Fruit fly (Drosophila melanogaster) whole organism, embryonic: ENCODE measurements around the gene CG15170.
A peak's percentile ranks its signal among the peaks of the same experiment; 100 is the strongest.

ENCODE experiments used
- ATbp ChIP-seq: fragments of 200-800 bp; sonication (Bioruptor generic); optimal IDR thresholded peaks from 2 replicates; lab custom pipeline; 2017; ENCODE audit warnings: missing biosample characterization, mild to moderate bottlenecking, missing genetic modification characterization, missing genetic modification reagents
- Atf3 ChIP-seq: fragments of 200-800 bp; sonication (Bioruptor generic); optimal IDR thresholded peaks from 3 replicates; lab custom pipeline; 2016; ENCODE audit warnings: missing biosample characterization, missing genetic modification characterization
- CG11456 ChIP-seq: fragments of 200-800 bp; sonication (Bioruptor generic); IDR thresholded peaks from 3 replicates; pipeline ENCODE4 v1.3.6; 2022; ENCODE audit warnings: missing biosample characterization, missing genetic modification characterization
- CG11696 ChIP-seq: fragments of 200-800 bp; sonication (Bioruptor generic); IDR thresholded peaks from 2 replicates; pipeline ENCODE4 v1.3.6; 2022; ENCODE audit warnings: missing biosample characterization, missing genetic modification characterization
- CG12391 ChIP-seq: fragments of 200-800 bp; sonication (Bioruptor generic); optimal IDR thresholded peaks from 3 replicates; lab custom pipeline; 2018; ENCODE audit warnings: missing biosample characterization, mild to moderate bottlenecking, missing genetic modification characterization, moderate library complexity
- CG12744 ChIP-seq: fragments of 200-800 bp; sonication (Bioruptor generic); optimal IDR thresholded peaks from 2 replicates; lab custom pipeline; 2016; ENCODE audit warnings: missing biosample characterization, missing genetic modification characterization
- CG13287 ChIP-seq: fragments of 200-800 bp; sonication (Bioruptor generic); IDR thresholded peaks from 2 replicates; pipeline ENCODE4 v1.3.6; 2022; ENCODE audit warnings: missing biosample characterization, missing genetic modification characterization; ENCODE audit not compliant: partially characterized antibody
- CG13296 ChIP-seq: fragments of 200-800 bp; sonication (Bioruptor generic); optimal IDR thresholded peaks from 3 replicates; lab custom pipeline; 2018; ENCODE audit warnings: missing biosample characterization, mild to moderate bottlenecking, missing genetic modification characterization
- CG13775 ChIP-seq: fragments of 200-800 bp; sonication (Bioruptor generic); optimal IDR thresholded peaks from 3 replicates; lab custom pipeline; 2017; ENCODE audit warnings: missing biosample characterization, mild to moderate bottlenecking, missing genetic modification characterization
- CG1529 ChIP-seq: fragments of 200-800 bp; sonication (Bioruptor generic); optimal IDR thresholded peaks from 3 replicates; lab custom pipeline; 2018; ENCODE audit warnings: missing biosample characterization, missing genetic modification characterization
- CG16779 ChIP-seq: fragments of 200-800 bp; sonication (Bioruptor generic); IDR thresholded peaks from 2 replicates; pipeline ENCODE4 v1.3.6; 2022; ENCODE audit warnings: missing biosample characterization, missing genetic modification characterization
- CG16813 ChIP-seq: fragments of 200-800 bp; sonication (Bioruptor generic); IDR thresholded peaks from 3 replicates; pipeline ENCODE4 v1.3.6; 2022; ENCODE audit warnings: missing biosample characterization, missing genetic modification characterization; ENCODE audit not compliant: partially characterized antibody
- CG18262 ChIP-seq: fragments of 200-800 bp; optimal IDR thresholded peaks from 3 replicates; lab custom pipeline; 2019; ENCODE audit warnings: missing biosample characterization, mild to moderate bottlenecking, missing genetic modification characterization, moderate library complexity
- CG30020 ChIP-seq: fragments of 200-800 bp; optimal IDR thresholded peaks from 2 replicates; lab custom pipeline; 2019; ENCODE audit warnings: missing biosample characterization, mild to moderate bottlenecking, missing genetic modification characterization, moderate library complexity
- CG3065 ChIP-seq: fragments of 200-800 bp; sonication (Bioruptor generic); optimal IDR thresholded peaks from 2 replicates; lab custom pipeline; 2016; ENCODE audit warnings: missing biosample characterization, missing genetic modification characterization
- CG4282 ChIP-seq: fragments of 200-800 bp; sonication (Bioruptor generic); optimal IDR thresholded peaks from 2 replicates; lab custom pipeline; 2016; ENCODE audit warnings: missing biosample characterization, missing genetic modification characterization
- CG4404 ChIP-seq: fragments of 200-800 bp; sonication (Bioruptor generic); IDR thresholded peaks from 2 replicates; pipeline ENCODE4 v1.3.6; 2022; ENCODE audit warnings: missing biosample characterization, missing genetic modification characterization
- CG5953 ChIP-seq: fragments of 200-800 bp; sonication (Bioruptor generic); IDR thresholded peaks from 2 replicates; pipeline ENCODE4 v1.3.6; 2022; ENCODE audit warnings: missing biosample characterization, missing genetic modification characterization
- CG6765 ChIP-seq: fragments of 200-800 bp; sonication (Bioruptor generic); optimal IDR thresholded peaks from 3 replicates; lab custom pipeline; 2017; ENCODE audit warnings: missing biosample characterization, mild to moderate bottlenecking, missing genetic modification characterization
- Eip74EF ChIP-seq, 2 experiments: fragments of 200-800 bp in 1 of 2; fragments of >200 bp in 1 of 2; sonication (Bioruptor generic) in 1 of 2; optimal IDR thresholded peaks; 2 replicates each; lab custom pipeline; 2017 to 2019; ENCODE audit warnings: missing biosample characterization in 2 of 2, missing genetic modification characterization in 2 of 2, mild to moderate bottlenecking in 1 of 2, moderate library complexity in 1 of 2
- Ets97D ChIP-seq: fragments of 200-800 bp; sonication (Bioruptor generic); optimal IDR thresholded peaks from 3 replicates; lab custom pipeline; 2016; ENCODE audit warnings: missing biosample characterization, missing genetic modification characterization
- HHEX ChIP-seq: fragments of 200-800 bp; sonication (Bioruptor generic); optimal IDR thresholded peaks from 3 replicates; lab custom pipeline; 2017; ENCODE audit warnings: missing biosample characterization, mild to moderate bottlenecking, missing genetic modification characterization, missing genetic modification reagents
- Hmx ChIP-seq: fragments of 200-800 bp; sonication (Bioruptor generic); optimal IDR thresholded peaks from 2 replicates; lab custom pipeline; 2016; ENCODE audit warnings: missing biosample characterization, missing genetic modification characterization
- Hr39 ChIP-seq: fragments of >200 bp; optimal IDR thresholded peaks from 2 replicates; lab custom pipeline; 2017
- MBD-R2 ChIP-seq: fragments of 200-800 bp; sonication (Bioruptor generic); IDR thresholded peaks from 2 replicates; pipeline ENCODE4 v1.3.6; 2022; ENCODE audit warnings: missing biosample characterization, missing genetic modification characterization
- MTF-1 ChIP-seq: fragments of 200-800 bp; sonication (Bioruptor generic); optimal IDR thresholded peaks from 2 replicates; lab custom pipeline; 2018; ENCODE audit warnings: missing biosample characterization, mild to moderate bottlenecking, missing genetic modification characterization, borderline replicate concordance
- NfI ChIP-seq: fragments of 200-800 bp; sonication (Bioruptor generic); optimal IDR thresholded peaks from 3 replicates; lab custom pipeline; 2018; ENCODE audit warnings: missing biosample characterization, mild to moderate bottlenecking, missing genetic modification characterization, moderate library complexity
- Oaz ChIP-seq: fragments of 200-800 bp; sonication (Bioruptor generic); IDR thresholded peaks from 2 replicates; pipeline ENCODE4 v1.3.6; 2022; ENCODE audit warnings: missing biosample characterization, missing genetic modification characterization
- Sox102F ChIP-seq: fragments of 200-800 bp; sonication (Bioruptor generic); optimal IDR thresholded peaks from 2 replicates; lab custom pipeline; 2018; ENCODE audit warnings: missing biosample characterization, mild to moderate bottlenecking, missing genetic modification characterization, moderate library complexity
- YL-1 ChIP-seq: fragments of 200-800 bp; sonication (Bioruptor generic); optimal IDR thresholded peaks from 3 replicates; lab custom pipeline; 2017; ENCODE audit warnings: missing biosample characterization, mild to moderate bottlenecking, missing genetic modification characterization
- ac ChIP-seq: fragments of 200-800 bp; sonication (Bioruptor generic); optimal IDR thresholded peaks from 3 replicates; lab custom pipeline; 2017; ENCODE audit warnings: missing biosample characterization, mild to moderate bottlenecking, missing genetic modification characterization
- ci ChIP-seq: fragments of 200-800 bp; sonication (Bioruptor generic); IDR thresholded peaks from 3 replicates; pipeline ENCODE4 v1.3.6; 2022; ENCODE audit warnings: missing biosample characterization, missing genetic modification characterization
- croc ChIP-seq: fragments of 200-800 bp; sonication (Bioruptor generic); conservative IDR thresholded peaks from 3 replicates; pipeline ENCODE4 v1.3.6; 2022; ENCODE audit warnings: missing biosample characterization, missing genetic modification characterization
- fd64A ChIP-seq: fragments of 200-800 bp; sonication (Bioruptor generic); optimal IDR thresholded peaks from 3 replicates; lab custom pipeline; 2018; ENCODE audit warnings: missing biosample characterization, mild to moderate bottlenecking, missing genetic modification characterization
- fd96Cb ChIP-seq: fragments of 200-800 bp; sonication (Bioruptor generic); optimal IDR thresholded peaks from 2 replicates; lab custom pipeline; 2018; ENCODE audit warnings: missing biosample characterization, mild to moderate bottlenecking, missing genetic modification characterization, moderate library complexity
- grau ChIP-seq: fragments of 200-800 bp; optimal IDR thresholded peaks from 3 replicates; lab custom pipeline; 2019; ENCODE audit warnings: missing biosample characterization, mild to moderate bottlenecking, missing genetic modification characterization, moderate library complexity
- hbn ChIP-seq: fragments of 200-800 bp; sonication (Bioruptor generic); IDR thresholded peaks from 2 replicates; pipeline ENCODE4 v1.3.6; 2022; ENCODE audit warnings: missing biosample characterization, missing genetic modification characterization; ENCODE audit not compliant: partially characterized antibody
- kah ChIP-seq: fragments of 200-800 bp; sonication (Bioruptor generic); optimal IDR thresholded peaks from 2 replicates; lab custom pipeline; 2018; ENCODE audit warnings: missing biosample characterization, mild to moderate bottlenecking, missing genetic modification characterization
- lilli ChIP-seq: fragments of 200-800 bp; sonication (Bioruptor generic); optimal IDR thresholded peaks from 3 replicates; lab custom pipeline; 2016; ENCODE audit warnings: missing biosample characterization, missing genetic modification characterization
- lmd ChIP-seq: fragments of 200-800 bp; sonication (Bioruptor generic); IDR thresholded peaks from 2 replicates; pipeline ENCODE4 v1.3.6; 2022; ENCODE audit warnings: missing biosample characterization, missing genetic modification characterization
- oc ChIP-seq: fragments of 200-800 bp; sonication (Bioruptor generic); optimal IDR thresholded peaks from 2 replicates; lab custom pipeline; 2018; ENCODE audit warnings: missing biosample characterization, mild to moderate bottlenecking, missing genetic modification characterization, moderate library complexity
- org-1 ChIP-seq: fragments of 200-800 bp; sonication (Bioruptor generic); optimal IDR thresholded peaks from 2 replicates; lab custom pipeline; 2017; ENCODE audit warnings: missing biosample characterization, missing genetic modification characterization
- p53 ChIP-seq: fragments of 200-800 bp; sonication (Bioruptor generic); optimal IDR thresholded peaks from 2 replicates; lab custom pipeline; 2016; ENCODE audit warnings: missing biosample characterization, missing genetic modification characterization
- pnt ChIP-seq: fragments of 200-800 bp; sonication (Bioruptor generic); optimal IDR thresholded peaks from 3 replicates; lab custom pipeline; 2016; ENCODE audit warnings: missing biosample characterization, missing genetic modification characterization
- sd ChIP-seq: fragments of 200-800 bp; sonication (Bioruptor generic); optimal IDR thresholded peaks from 3 replicates; lab custom pipeline; 2018; ENCODE audit warnings: missing biosample characterization, mild to moderate bottlenecking, missing genetic modification characterization, moderate library complexity
- sqz ChIP-seq: fragments of 200-800 bp; sonication (Bioruptor generic); optimal IDR thresholded peaks from 3 replicates; lab custom pipeline; 2018; ENCODE audit warnings: missing biosample characterization, mild to moderate bottlenecking, missing genetic modification characterization
- sr ChIP-seq: fragments of 200-800 bp; sonication (Bioruptor generic); IDR thresholded peaks from 3 replicates; pipeline ENCODE4 v1.3.6; 2022; ENCODE audit warnings: missing biosample characterization, missing genetic modification characterization
- ssp ChIP-seq: fragments of 200-800 bp; sonication (Bioruptor generic); IDR thresholded peaks from 2 replicates; pipeline ENCODE4 v1.3.6; 2022; ENCODE audit warnings: missing biosample characterization, missing genetic modification characterization
- yki ChIP-seq: fragments of >200 bp; optimal IDR thresholded peaks from 3 replicates; lab custom pipeline; 2018
- zf30C ChIP-seq: fragments of 200-800 bp; sonication (Bioruptor generic); optimal IDR thresholded peaks from 3 replicates; lab custom pipeline; 2018; ENCODE audit warnings: missing biosample characterization, mild to moderate bottlenecking, missing genetic modification characterization

Gene CG15170

DNA sequence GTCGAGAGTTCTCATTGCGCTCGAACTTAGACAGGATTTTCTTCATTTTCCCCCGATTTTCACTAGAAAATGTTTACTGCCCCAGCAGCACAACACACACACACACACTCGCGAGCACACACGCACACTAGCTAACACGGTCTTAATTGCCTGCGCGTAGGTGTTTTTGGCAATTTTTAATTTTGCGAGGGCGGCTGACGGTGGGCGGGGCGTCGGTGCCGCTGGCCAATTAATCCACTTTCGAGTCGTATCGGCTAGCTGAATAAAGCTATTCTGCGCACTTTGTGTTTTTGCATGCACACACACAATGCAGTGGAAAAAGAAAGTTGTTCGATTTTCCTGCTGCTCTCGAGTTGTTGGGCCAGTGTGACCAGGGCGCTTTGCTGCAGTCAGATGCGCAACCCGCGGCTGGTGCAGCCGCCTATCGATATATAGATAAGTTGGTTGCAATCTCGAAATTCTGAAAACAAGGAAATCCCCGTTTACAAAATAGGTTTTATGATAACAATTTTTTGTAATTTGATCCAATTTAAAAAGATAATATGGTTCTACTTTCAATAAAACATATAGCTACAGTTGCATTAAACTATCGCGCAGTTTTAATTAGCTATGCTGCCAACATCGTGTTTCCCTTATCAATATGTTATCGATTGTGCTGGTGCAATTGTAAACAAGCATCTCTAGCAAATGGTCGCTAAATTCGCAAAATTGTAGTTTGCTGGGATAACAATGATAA, 21.5 kb downstream of the CG15170 start, which contains the start of the genes Nak and Tango6 (continued):
- TF ChIP-seq fd64A (GFP tag; lab: Kevin White, UChicago) (no peak), kah (GFP tag; lab: Kevin White, UChicago) (no peak), CG16813 (peak; percentile 96), CG5953 (no peak), grau (peak; percentile 51), ac (no peak), CG13287 (GFP tag; lab: Robert Waterston, UW) (peak; percentile 97), CG3065 (GFP tag; lab: Kevin White, UChicago) (peak; percentile 5), CG11456 (GFP tag; lab: Robert Waterston, UW) (no peak), CG1529 (GFP tag; lab: Kevin White, UChicago) (no peak), YL-1 (peak; percentile 45), Sox102F (no peak), HHEX (GFP tag; lab: Kevin White, UChicago) (no peak), Eip74EF (GFP tag; optimal IDR thresholded peaks at IDR 0.05; lab: Kevin White, UChicago) (no peak), p53 (GFP tag; lab: Kevin White, UChicago) (peak; percentile 33), croc (GFP tag; lab: Robert Waterston, UW) (no peak), NfI (GFP tag; lab: Kevin White, UChicago) (peak; percentile 16), CG18262 (peak; percentile 32), Ets97D (GFP tag; lab: Kevin White, UChicago) (peak; percentile 64), lilli (GFP tag; lab: Kevin White, UChicago) (peak; percentile 49), sd (peak; percentile 36), yki (lab: Kevin White, UChicago) (no peak), Hr39 (lab: Kevin White, UChicago) (no peak), CG12391 (tag; lab: Kevin White, UChicago) (peak; percentile 63), sqz (GFP tag; lab: Kevin White, UChicago) (no peak), Atf3 (no peak), CG16779 (GFP tag; lab: Robert Waterston, UW) (no peak), oc (tag; lab: Kevin White, UChicago) (no peak), CG12744 (GFP tag; lab: Kevin White, UChicago) (no peak), org-1 (GFP tag; lab: Kevin White, UChicago) (no peak), MBD-R2 (GFP tag; lab: Robert Waterston, UW) (peak; percentile 48; the same call in 1 of the 2 replicates), ATbp (no peak), MTF-1 (GFP tag; lab: Kevin White, UChicago) (no peak), ssp (GFP tag; lab: Robert Waterston, UW) (no peak), hbn (peak; percentile 90), lmd (no peak), CG4404 (no peak), CG6765 (GFP tag; lab: Kevin White, UChicago) (no peak), fd96Cb (tag; lab: Kevin White, UChicago) (no peak), pnt (GFP tag; lab: Kevin White, UChicago) (peak; percentile 0), CG4282 (GFP tag; lab: Kevin White, UChicago) (no peak), CG13296 (peak; percentile 11), Hmx (GFP tag; lab: Kevin White, UChicago) (no peak), ci (GFP tag; lab: Robert Waterston, UW) (no peak), CG13775 (GFP tag; lab: Kevin White, UChicago) (peak; percentile 62), Oaz (GFP tag; lab: Robert Waterston, UW) (no peak), CG30020 (tag; lab: Kevin White, UChicago) (peak; percentile 77), CG11696 (peak; percentile 86), sr (GFP tag; lab: Robert Waterston, UW) (peak; percentile 58; the same call in 1 of the 3 replicates), zf30C (GFP tag; lab: Kevin White, UChicago) (no peak)
